Fruit fly (Drosophila melanogaster): ENCODE results near the gene CG8679.

- TF ChIP-seq CG4496 (GFP tag; IDR thresholded peaks at IDR 0.05), result peak; percentile 18; the same call in 1 of the 3 replicates
- TF ChIP-seq CG9948 (tag; optimal IDR thresholded peaks at IDR 0.05), result no peak
- TF ChIP-seq CG12605 (GFP tag; IDR thresholded peaks at IDR 0.05), result no peak
- TF ChIP-seq CG8301 (tag; optimal IDR thresholded peaks at IDR 0.05), result no peak
- TF ChIP-seq Pif1B (GFP tag; optimal IDR thresholded peaks at IDR 0.05), result no peak
- TF ChIP-seq CG8159 (tag; optimal IDR thresholded peaks at IDR 0.05), result no peak
Observed at dm6 chr2L:21221114-21221578, 2.8 kb upstream of the CG8679 start, which contains the start of gene CG8677.

Measured in whole organism, pupa.